Worm (Caenorhabditis elegans): ENCODE measurements around the gene pho-5.

Gene pho-5

ce11 chrIII:7272828-7273227, 12.9 kb downstream of the pho-5 start (continued):
- TF ChIP-seq ztf-4 (tag; optimal IDR thresholded peaks at IDR 0.05) (no peak), ztf-1 (GFP tag; conservative IDR thresholded peaks at IDR 0.05) (no peak), elt-3 (tag; optimal IDR thresholded peaks at IDR 0.05) (no peak), egl-27 (tag; optimal IDR thresholded peaks at IDR 0.05) (peak; percentile 64)

DNA sequence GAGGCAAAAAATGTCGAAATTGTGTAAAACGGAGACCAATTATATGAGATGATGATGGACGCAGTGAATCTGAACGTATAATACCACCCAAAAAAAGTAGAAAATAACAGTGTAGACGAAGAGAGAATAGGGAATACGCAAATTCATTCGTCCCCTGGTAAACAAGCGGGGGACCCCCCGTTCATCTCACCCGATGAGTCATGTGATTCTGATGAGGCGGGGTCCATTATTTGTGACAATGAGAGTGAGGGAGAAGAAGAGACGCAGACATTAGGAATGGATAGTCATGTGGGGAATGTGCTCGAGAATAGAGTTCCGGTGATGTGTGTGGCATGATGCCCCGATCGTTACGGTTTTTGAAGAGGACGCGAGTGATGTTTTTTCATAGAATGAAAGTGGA, 13.6 kb downstream of the pho-5 start:
- TF ChIP-seq dmd-4 (tag; optimal IDR thresholded peaks at IDR 0.05) (no peak), crh-2 (tag; optimal IDR thresholded peaks at IDR 0.05) (peak; percentile 56), C34F6.9 (tag; optimal IDR thresholded peaks at IDR 0.05) (peak; percentile 81), sma-9 (GFP tag; optimal IDR thresholded peaks at IDR 0.05) (peak; percentile 77), sma-9 (tag; optimal IDR thresholded peaks at IDR 0.05) (no peak), lin-39 (tag; optimal IDR thresholded peaks at IDR 0.05) (no peak), nhr-77 (tag; optimal IDR thresholded peaks at IDR 0.05) (no peak), lsy-2 (tag; optimal IDR thresholded peaks at IDR 0.05) (peak in 1 of 2 experiments; percentile 61), ama-1 (optimal IDR thresholded peaks at IDR 0.05) (peak; percentile 68), nhr-129 (tag; optimal IDR thresholded peaks at IDR 0.05) (peak; percentile 86), nhr-6 (tag; optimal IDR thresholded peaks at IDR 0.05) (peak; percentile 35), nhr-25 (tag; optimal IDR thresholded peaks at IDR 0.05) (peak; percentile 59), F13H6.1 (tag; optimal IDR thresholded peaks at IDR 0.05) (peak; percentile 59), sma-3 (GFP tag; optimal IDR thresholded peaks at IDR 0.05) (peak; percentile 41), nhr-21 (tag; optimal IDR thresholded peaks at IDR 0.05) (no peak), egl-27 (tag; optimal IDR thresholded peaks at IDR 0.05) (no peak), fos-1 (tag; optimal IDR thresholded peaks at IDR 0.05) (peak; percentile 9), mab-5 (tag; optimal IDR thresholded peaks at IDR 0.05) (peak; percentile 70), mdl-1 (tag; optimal IDR thresholded peaks at IDR 0.05) (peak in 1 of 2 experiments; percentile 25), unc-55 (GFP tag; optimal IDR thresholded peaks at IDR 0.05) (peak; percentile 7), gmeb-1 (tag; optimal IDR thresholded peaks at IDR 0.05) (peak; percentile 28), ceh-16 (tag; optimal IDR thresholded peaks at IDR 0.05) (no peak)

ce11 chrIII:7271083-7271482, 14.6 kb downstream of the pho-5 start:
- TF ChIP-seq skn-1 (tag; optimal IDR thresholded peaks at IDR 0.05) = no peak
- no peak for TF ChIP-seq mbf-1 (tag; optimal IDR thresholded peaks at IDR 0.05)
- TF ChIP-seq ztf-4 (tag; optimal IDR thresholded peaks at IDR 0.05) = no peak
- no peak for TF ChIP-seq ZK546.5 (tag; optimal IDR thresholded peaks at IDR 0.05)
- no peak for TF ChIP-seq zag-1 (tag; optimal IDR thresholded peaks at IDR 0.05)
- TF ChIP-seq elt-3 (tag; optimal IDR thresholded peaks at IDR 0.05) = no peak
- no peak for TF ChIP-seq R02D3.7 (tag; optimal IDR thresholded peaks at IDR 0.05)
- TF ChIP-seq sma-3 (GFP tag; optimal IDR thresholded peaks at IDR 0.05) = peak; percentile 12
- TF ChIP-seq nhr-237 (tag; optimal IDR thresholded peaks at IDR 0.05) = no peak
- TF ChIP-seq nhr-25 (tag; optimal IDR thresholded peaks at IDR 0.05) = peak; percentile 13

- TF ChIP-seq lin-39 (tag; optimal IDR thresholded peaks at IDR 0.05) (no peak), ceh-82 (tag; optimal IDR thresholded peaks at IDR 0.05) (no peak), ceh-16 (tag; optimal IDR thresholded peaks at IDR 0.05) (no peak), mab-5 (tag; optimal IDR thresholded peaks at IDR 0.05) (no peak), nhr-25 (tag; optimal IDR thresholded peaks at IDR 0.05) (no peak), R02D3.7 (tag; optimal IDR thresholded peaks at IDR 0.05) (no peak), zag-1 (tag; optimal IDR thresholded peaks at IDR 0.05) (no peak), mbf-1 (tag; optimal IDR thresholded peaks at IDR 0.05) (no peak), egl-27 (tag; optimal IDR thresholded peaks at IDR 0.05) (no peak), nhr-12 (tag; optimal IDR thresholded peaks at IDR 0.05) (no peak), ztf-1 (GFP tag; conservative IDR thresholded peaks at IDR 0.05) (no peak), ZK546.5 (tag; optimal IDR thresholded peaks at IDR 0.05) (no peak), nhr-237 (tag; optimal IDR thresholded peaks at IDR 0.05) (no peak), sem-4 (tag; optimal IDR thresholded peaks at IDR 0.05) (no peak), nhr-129 (tag; optimal IDR thresholded peaks at IDR 0.05) (no peak), sma-3 (GFP tag; optimal IDR thresholded peaks at IDR 0.05) (no peak), blmp-1 (tag; optimal IDR thresholded peaks at IDR 0.05; ENCODE audit: insufficient read depth) (no peak), unc-62 (GFP tag; optimal IDR thresholded peaks at IDR 0.05) (no peak), lsy-2 (tag; optimal IDR thresholded peaks at IDR 0.05) (no peak), dmd-4 (tag; optimal IDR thresholded peaks at IDR 0.05) (no peak)
These were observed 22.7 kb downstream of the pho-5 start for ce11 chrIII:7263028-7263427.

ce11 chrIII:7262592-7262991, 23.1 kb downstream of the pho-5 start:
- no peak for TF ChIP-seq lin-13 (GFP tag; optimal IDR thresholded peaks at IDR 0.05)
- no peak for TF ChIP-seq nhr-129 (tag; optimal IDR thresholded peaks at IDR 0.05)
- TF ChIP-seq unc-55 (GFP tag; optimal IDR thresholded peaks at IDR 0.05) = no peak
- no peak for TF ChIP-seq ztf-4 (tag; optimal IDR thresholded peaks at IDR 0.05)
